Fruit fly (Drosophila melanogaster): ENCODE measurements around the gene Usp47.

The Usp47 gene

DNA sequence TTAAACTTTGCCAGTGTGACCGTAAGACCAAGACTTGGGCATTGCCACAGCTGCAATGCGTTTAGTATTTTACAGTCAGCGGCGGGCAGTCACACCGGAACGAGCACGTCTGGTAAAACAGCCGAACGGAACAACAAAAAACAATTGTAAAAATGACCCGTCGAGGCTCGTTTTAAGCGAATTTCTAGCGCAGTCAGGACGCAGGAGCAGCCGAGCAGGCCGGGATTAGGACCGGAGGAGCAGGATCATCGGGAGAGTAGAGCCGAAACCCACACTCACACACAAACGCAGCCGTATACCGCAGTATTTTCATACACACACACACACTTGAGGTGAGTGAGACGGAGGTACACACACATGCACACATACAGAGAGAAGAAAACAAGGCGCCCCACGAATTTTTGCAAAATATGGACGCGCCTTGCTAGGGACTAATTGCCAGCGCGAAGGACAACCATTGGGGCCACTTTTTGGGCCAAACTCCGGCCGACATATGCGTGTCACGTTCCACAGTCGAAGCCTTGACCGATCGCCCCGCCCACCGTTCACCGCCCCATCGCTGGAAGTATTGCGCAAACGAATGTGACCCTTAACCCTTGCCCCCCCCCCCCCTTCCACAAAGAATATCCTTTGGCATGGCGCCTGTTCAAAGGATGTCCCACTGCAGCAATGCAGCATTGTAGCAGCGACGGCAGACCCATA lies at the start of gene Usp47 (continued):
- no peak for TF ChIP-seq CG7556 (GFP tag; optimal IDR thresholded peaks at IDR 0.05)
- no peak for TF ChIP-seq CG6689 (GFP tag; IDR thresholded peaks at IDR 0.05)
- no peak for TF ChIP-seq CG9437 (GFP tag; optimal IDR thresholded peaks at IDR 0.05)
- TF ChIP-seq oc (tag; optimal IDR thresholded peaks at IDR 0.05) = no peak
- TF ChIP-seq Spps (tag; optimal IDR thresholded peaks at IDR 0.05) = no peak
- no peak for TF ChIP-seq Meics (GFP tag; optimal IDR thresholded peaks at IDR 0.05)
- no peak for TF ChIP-seq jumu (GFP tag; optimal IDR thresholded peaks at IDR 0.05)
- TF ChIP-seq vvl (GFP tag; IDR thresholded peaks at IDR 0.05) = peak; percentile 33; the same call in 1 of the 2 replicates
- TF ChIP-seq Ptx1 (GFP tag; IDR thresholded peaks at IDR 0.05) = no peak
- TF ChIP-seq gcm (GFP tag; optimal IDR thresholded peaks at IDR 0.05) = no peak
- TF ChIP-seq dmrt99B (tag; optimal IDR thresholded peaks at IDR 0.05) = no peak
- TF ChIP-seq cg (GFP tag; optimal IDR thresholded peaks at IDR 0.05) = peak; percentile 99
- no peak for TF ChIP-seq bowl (GFP tag; IDR thresholded peaks at IDR 0.05)
- TF ChIP-seq CG7963 (GFP tag; IDR thresholded peaks at IDR 0.05; ENCODE audit: partially characterized antibody) = no peak
- TF ChIP-seq Dll (GFP tag; IDR thresholded peaks at IDR 0.05; ENCODE audit: partially characterized antibody) = no peak; the same call in 2 of the 4 replicates
- TF ChIP-seq pnt (GFP tag; optimal IDR thresholded peaks at IDR 0.05) = no peak
- no peak for TF ChIP-seq BEAF-32 (GFP tag; optimal IDR thresholded peaks at IDR 0.05)
- TF ChIP-seq CG1529 (GFP tag; optimal IDR thresholded peaks at IDR 0.05) = no peak
- TF ChIP-seq salm (tag; optimal IDR thresholded peaks at IDR 0.05) = no peak
- peak in 1 of 2 experiments; percentile 38 for TF ChIP-seq bsh (GFP tag; optimal IDR thresholded peaks at IDR 0.05)
- TF ChIP-seq CG6254 (GFP tag; optimal IDR thresholded peaks at IDR 0.05) = no peak
- no peak for TF ChIP-seq CG1024 (GFP tag; IDR thresholded peaks at IDR 0.05)
- no peak for TF ChIP-seq ham (GFP tag; IDR thresholded peaks at IDR 0.05)
- no peak for TF ChIP-seq chif (GFP tag; optimal IDR thresholded peaks at IDR 0.05)
- TF ChIP-seq crp (GFP tag; optimal IDR thresholded peaks at IDR 0.05) = peak in 1 of 2 experiments; percentile 29
- no peak for TF ChIP-seq ab (GFP tag; optimal IDR thresholded peaks at IDR 0.05)
- no peak for TF ChIP-seq tap (tag; optimal IDR thresholded peaks at IDR 0.05)
- TF ChIP-seq Bdp1 (GFP tag; optimal IDR thresholded peaks at IDR 0.05) = no peak
- TF ChIP-seq phol (tag; optimal IDR thresholded peaks at IDR 0.05) = no peak
- TF ChIP-seq ems (GFP tag; optimal IDR thresholded peaks at IDR 0.05) = no peak
- TF ChIP-seq mld (GFP tag; IDR thresholded peaks at IDR 0.05; ENCODE audit: partially characterized antibody) = 0 out of 3 replicates have a peak, but pooled peaks have one; percentile 36
- no peak for TF ChIP-seq pan (optimal IDR thresholded peaks at IDR 0.05)
- no peak for TF ChIP-seq pan (GFP tag; optimal IDR thresholded peaks at IDR 0.05 in 1 of 2, IDR thresholded peaks at IDR 0.05 in 1 of 2)
- TF ChIP-seq Max (GFP tag; optimal IDR thresholded peaks at IDR 0.05) = no peak
- TF ChIP-seq CkIIα-i1 (GFP tag; IDR thresholded peaks at IDR 0.05) = no peak
- no peak for TF ChIP-seq CG12155 (GFP tag; optimal IDR thresholded peaks at IDR 0.05)
- TF ChIP-seq CG16863 (GFP tag; optimal IDR thresholded peaks at IDR 0.05) = no peak
- no peak; the same call in 1 of the 2 replicates for TF ChIP-seq Adf1 (GFP tag; IDR thresholded peaks at IDR 0.05)
- TF ChIP-seq Optix (GFP tag; IDR thresholded peaks at IDR 0.05) = no peak
- TF ChIP-seq usp (GFP tag; optimal IDR thresholded peaks at IDR 0.05) = no peak
- no peak for TF ChIP-seq Nf-YB (GFP tag; optimal IDR thresholded peaks at IDR 0.05)
- no peak for TF ChIP-seq Blimp-1 (GFP tag; optimal IDR thresholded peaks at IDR 0.05)
- no peak for TF ChIP-seq Hand (GFP tag; optimal IDR thresholded peaks at IDR 0.05)
- TF ChIP-seq CG4424 (GFP tag; optimal IDR thresholded peaks at IDR 0.05) = no peak
- TF ChIP-seq HLH3B (GFP tag; IDR thresholded peaks at IDR 0.05) = no peak
- TF ChIP-seq Camta (GFP tag; optimal IDR thresholded peaks at IDR 0.05) = no peak
- no peak for TF ChIP-seq CG31365 (tag; optimal IDR thresholded peaks at IDR 0.05)
- no peak for TF ChIP-seq CG10462 (GFP tag; optimal IDR thresholded peaks at IDR 0.05)
- TF ChIP-seq CG18764 (GFP tag; optimal IDR thresholded peaks at IDR 0.05) = no peak
- TF ChIP-seq CG10565 (GFP tag; optimal IDR thresholded peaks at IDR 0.05) = no peak

All from whole organism, embryonic.